In genomic region chrX:5387629-5388028, ce11 we compare ENCODE assay signal across 1 worm cellular context.
A peak's percentile ranks its signal among the peaks of the same experiment; 100 is the strongest.
TF ChIP-seq lines count a peak whose summit lies in the region.

No protein-coding gene starts in this region.

TF ChIP-seq in whole organism, L1 larva, 84 proteins besides CTCF, POLR2A, EP300 and RAD21 (continued from another document):
- TF ChIP-seq grh-1 (GFP tag; IDR thresholded peaks at IDR 0.05; lab: Robert Waterston, UW) (no peak), ces-1 (GFP tag; optimal IDR thresholded peaks at IDR 0.05; lab: Kevin White, UChicago) (no peak), C16A3.4 (tag; optimal IDR thresholded peaks at IDR 0.05; lab: Kevin White, UChicago) (no peak), hlh-4 (tag; optimal IDR thresholded peaks at IDR 0.05; lab: Kevin White, UChicago) (peak; percentile 86), aly-2 (tag; optimal IDR thresholded peaks at IDR 0.05; lab: Kevin White, UChicago) (no peak), ceh-8 (GFP tag; optimal IDR thresholded peaks at IDR 0.05; lab: Kevin White, UChicago) (peak; percentile 49), lin-35 (GFP tag; optimal IDR thresholded peaks at IDR 0.05; lab: Kevin White, UChicago) (no peak), C04F5.9 (tag; optimal IDR thresholded peaks at IDR 0.05; lab: Kevin White, UChicago) (no peak), fos-1 (tag; optimal IDR thresholded peaks at IDR 0.05; lab: Kevin White, UChicago) (no peak), blmp-1 (tag; optimal IDR thresholded peaks at IDR 0.05; lab: Kevin White, UChicago) (no peak), irx-1 (tag; optimal IDR thresholded peaks at IDR 0.05; lab: Kevin White, UChicago) (no peak), fkh-10 (GFP tag; optimal IDR thresholded peaks at IDR 0.05; lab: Kevin White, UChicago) (no peak), nhr-76 (tag; optimal IDR thresholded peaks at IDR 0.05; lab: Kevin White, UChicago) (no peak), aha-1 (tag; optimal IDR thresholded peaks at IDR 0.05; lab: Kevin White, UChicago) (no peak), dsc-1 (tag; optimal IDR thresholded peaks at IDR 0.05; lab: Kevin White, UChicago) (no peak), swsn-7 (tag; optimal IDR thresholded peaks at IDR 0.05; lab: Kevin White, UChicago) (peak; percentile 12), zip-4 (GFP tag; optimal IDR thresholded peaks at IDR 0.05; lab: Kevin White, UChicago) (no peak), snpc-4 (tag; optimal IDR thresholded peaks at IDR 0.05; lab: Kevin White, UChicago) (no peak), elt-3 (tag; optimal IDR thresholded peaks at IDR 0.05; lab: Kevin White, UChicago) (no peak), nhr-11 (tag; optimal IDR thresholded peaks at IDR 0.05; lab: Kevin White, UChicago) (peak; percentile 30), fkh-4 (tag; optimal IDR thresholded peaks at IDR 0.05; lab: Kevin White, UChicago; ENCODE audit: borderline replicate concordance) (no peak), alr-1 (tag; optimal IDR thresholded peaks at IDR 0.05; lab: Kevin White, UChicago; ENCODE audit: borderline replicate concordance) (no peak), efl-1 (optimal IDR thresholded peaks at IDR 0.05; lab: Kevin White, UChicago) (no peak), efl-1 (GFP tag; optimal IDR thresholded peaks at IDR 0.05 in 1 of 2; lab: Kevin White, UChicago) (peak in 1 of 2 experiments; percentile 33)
TF ChIP-seq in whole organism, L1 larva: peak in this region for 11.
